Fruit fly (Drosophila melanogaster): ENCODE data around the gene CG5011.

CG5011 gene

dm6 chr2L:1214465-1214864 lies 14.0 kb downstream of the CG5011 start (continued):
- TF ChIP-seq nau (GFP tag; optimal IDR thresholded peaks at IDR 0.05) = no peak
- peak; percentile 78 for TF ChIP-seq ci (GFP tag; IDR thresholded peaks at IDR 0.05)
- TF ChIP-seq CG1529 (GFP tag; optimal IDR thresholded peaks at IDR 0.05) = peak; percentile 18
- 0 out of 2 replicates have a peak, but pooled peaks have one; percentile 28 for TF ChIP-seq klu (GFP tag; IDR thresholded peaks at IDR 0.05)
- TF ChIP-seq Side (GFP tag; optimal IDR thresholded peaks at IDR 0.05) = no peak
- peak; percentile 69 for TF ChIP-seq ase (GFP tag; IDR thresholded peaks at IDR 0.05)
- no peak for TF ChIP-seq Max (GFP tag; optimal IDR thresholded peaks at IDR 0.05)
- no peak for TF ChIP-seq mam (GFP tag; optimal IDR thresholded peaks at IDR 0.05)
- peak; percentile 67 for TF ChIP-seq slbo (GFP tag; IDR thresholded peaks at IDR 0.05)
- TF ChIP-seq CG7745 (tag; optimal IDR thresholded peaks at IDR 0.05) = no peak
- TF ChIP-seq CG3407 (GFP tag; optimal IDR thresholded peaks at IDR 0.05) = peak; percentile 16
- no peak for TF ChIP-seq Hr39 (optimal IDR thresholded peaks at IDR 0.05)
- no peak for TF ChIP-seq CG9609 (GFP tag; optimal IDR thresholded peaks at IDR 0.05)
- no peak for TF ChIP-seq CG11456 (GFP tag; IDR thresholded peaks at IDR 0.05)
- no peak for TF ChIP-seq CG12104 (GFP tag; optimal IDR thresholded peaks at IDR 0.05)
- no peak for TF ChIP-seq CG15696 (tag; optimal IDR thresholded peaks at IDR 0.05)
- TF ChIP-seq CG1602 (GFP tag; optimal IDR thresholded peaks at IDR 0.05) = peak; percentile 32
- TF ChIP-seq ind (GFP tag; optimal IDR thresholded peaks at IDR 0.05) = peak; percentile 22
- peak; percentile 47 for TF ChIP-seq CG10979 (tag; optimal IDR thresholded peaks at IDR 0.05)
- TF ChIP-seq fd64A (GFP tag; optimal IDR thresholded peaks at IDR 0.05) = no peak
- peak; percentile 49 for TF ChIP-seq phol (tag; optimal IDR thresholded peaks at IDR 0.05)
- TF ChIP-seq CG5180 (GFP tag; optimal IDR thresholded peaks at IDR 0.05) = no peak
- TF ChIP-seq CG12769 (tag; optimal IDR thresholded peaks at IDR 0.05) = peak; percentile 15
- peak; percentile 12 for TF ChIP-seq CG9817 (tag; optimal IDR thresholded peaks at IDR 0.05)
- TF ChIP-seq gce (GFP tag; IDR thresholded peaks at IDR 0.05) = 0 out of 3 replicates have a peak, but pooled peaks have one; percentile 44
- no peak for TF ChIP-seq Lim3 (GFP tag; IDR thresholded peaks at IDR 0.05)
- no peak for TF ChIP-seq Neu2 (GFP tag; optimal IDR thresholded peaks at IDR 0.05; ENCODE audit: borderline replicate concordance)
- no peak for TF ChIP-seq CG12299 (tag; optimal IDR thresholded peaks at IDR 0.05)
- TF ChIP-seq kah (GFP tag; optimal IDR thresholded peaks at IDR 0.05) = no peak
- peak; percentile 31 for TF ChIP-seq CG4820 (GFP tag; optimal IDR thresholded peaks at IDR 0.05)
- no peak for TF ChIP-seq Nf-YB (GFP tag; optimal IDR thresholded peaks at IDR 0.05)
- TF ChIP-seq CG4854 (GFP tag; optimal IDR thresholded peaks at IDR 0.05) = no peak
- TF ChIP-seq Spps (tag; optimal IDR thresholded peaks at IDR 0.05) = no peak
- no peak for TF ChIP-seq dati (GFP tag; IDR thresholded peaks at IDR 0.05)
- no peak for TF ChIP-seq dimm (GFP tag; IDR thresholded peaks at IDR 0.05)
- TF ChIP-seq crp (GFP tag; optimal IDR thresholded peaks at IDR 0.05) = no peak
- TF ChIP-seq CG42726 (GFP tag; IDR thresholded peaks at IDR 0.05; ENCODE audit: partially characterized antibody) = no peak
- no peak for TF ChIP-seq odd (GFP tag; optimal IDR thresholded peaks at IDR 0.05)
- TF ChIP-seq HmgD (GFP tag; optimal IDR thresholded peaks at IDR 0.05) = no peak
- no peak for TF ChIP-seq CG6272 (GFP tag; IDR thresholded peaks at IDR 0.05)
- TF ChIP-seq jing (GFP tag; optimal IDR thresholded peaks at IDR 0.05) = no peak
- TF ChIP-seq usp (GFP tag; optimal IDR thresholded peaks at IDR 0.05) = no peak
- TF ChIP-seq CG13123 (GFP tag; optimal IDR thresholded peaks at IDR 0.05) = no peak
- no peak for TF ChIP-seq Kr (GFP tag; optimal IDR thresholded peaks at IDR 0.05)
- TF ChIP-seq Mad (GFP tag; optimal IDR thresholded peaks at IDR 0.05) = no peak
- TF ChIP-seq CG3281 (GFP tag; optimal IDR thresholded peaks at IDR 0.05) = peak; percentile 22
- no peak for TF ChIP-seq Hr78 (GFP tag; optimal IDR thresholded peaks at IDR 0.05)
- TF ChIP-seq CG14050 (GFP tag; IDR thresholded peaks at IDR 0.05) = peak; percentile 22; the same call in 1 of the 3 replicates
- TF ChIP-seq CG10565 (GFP tag; optimal IDR thresholded peaks at IDR 0.05) = no peak
- TF ChIP-seq CTCF (GFP tag; optimal IDR thresholded peaks at IDR 0.05) = no peak
- no peak for TF ChIP-seq CG30020 (tag; optimal IDR thresholded peaks at IDR 0.05)
- TF ChIP-seq CG10267 (tag; optimal IDR thresholded peaks at IDR 0.05) = peak; percentile 16

Measured in whole organism, embryonic.